Worm (Caenorhabditis elegans): ENCODE data around the gene srd-23.

srd-23 gene

DNA sequence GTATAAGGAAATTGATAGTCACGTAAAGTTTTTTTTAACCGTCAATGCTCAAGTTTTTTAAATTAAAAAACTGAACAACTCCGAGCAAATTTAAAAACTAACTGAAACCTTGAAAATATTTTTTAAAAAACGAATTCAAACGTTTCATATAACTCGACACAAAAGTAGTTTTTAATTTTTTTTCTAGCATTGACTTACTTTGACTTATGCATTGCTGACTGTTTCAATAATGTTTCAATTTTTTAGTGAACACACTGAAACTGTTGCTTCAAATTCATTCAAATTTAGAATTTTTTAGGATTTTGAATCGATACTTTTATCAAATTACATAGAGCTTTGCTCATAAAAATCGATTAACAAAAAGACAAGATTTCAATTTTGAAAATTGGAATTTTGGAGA lies 30.8 kb downstream of the srd-23 start:
- no peak for TF ChIP-seq ztf-11 (tag; optimal IDR thresholded peaks at IDR 0.05)
- TF ChIP-seq skn-1 (tag; optimal IDR thresholded peaks at IDR 0.05) = no peak
- TF ChIP-seq lin-11 (tag; optimal IDR thresholded peaks at IDR 0.05) = no peak
- TF ChIP-seq unc-39 (tag; optimal IDR thresholded peaks at IDR 0.05) = no peak

DNA sequence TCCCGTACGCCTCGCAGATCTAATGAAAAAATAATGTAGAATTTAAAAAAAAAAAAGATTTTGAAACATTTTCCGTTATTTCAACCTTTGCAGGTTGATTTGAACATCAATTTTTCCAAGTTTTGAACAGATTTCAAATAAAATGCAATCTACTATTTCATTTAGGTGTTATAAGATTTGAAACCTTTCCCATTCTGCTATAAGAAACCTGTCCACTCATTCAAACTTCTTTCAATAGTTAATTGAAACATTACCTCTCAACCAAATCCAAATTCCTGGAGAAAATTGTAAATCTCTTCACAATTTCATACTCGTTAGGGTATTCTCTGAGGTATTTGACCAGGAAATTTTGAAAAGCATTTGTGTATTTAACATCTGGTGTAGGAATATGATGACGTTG lies 35.0 kb downstream of the srd-23 start:
- no peak for TF ChIP-seq gmeb-1 (tag; optimal IDR thresholded peaks at IDR 0.05)
- no peak for TF ChIP-seq ceh-16 (tag; optimal IDR thresholded peaks at IDR 0.05)
- no peak for TF ChIP-seq fos-1 (tag; optimal IDR thresholded peaks at IDR 0.05)
- TF ChIP-seq nhr-11 (tag; optimal IDR thresholded peaks at IDR 0.05) = no peak
- no peak for TF ChIP-seq snpc-4 (tag; optimal IDR thresholded peaks at IDR 0.05)
- TF ChIP-seq ztf-1 (GFP tag; conservative IDR thresholded peaks at IDR 0.05) = no peak
- TF ChIP-seq sma-9 (GFP tag; optimal IDR thresholded peaks at IDR 0.05) = no peak
- TF ChIP-seq sma-9 (tag; optimal IDR thresholded peaks at IDR 0.05) = no peak
- no peak for TF ChIP-seq blmp-1 (tag; optimal IDR thresholded peaks at IDR 0.05; ENCODE audit: insufficient read depth)
- TF ChIP-seq ceh-82 (tag; optimal IDR thresholded peaks at IDR 0.05) = no peak
- no peak for TF ChIP-seq lin-11 (tag; optimal IDR thresholded peaks at IDR 0.05)

DNA sequence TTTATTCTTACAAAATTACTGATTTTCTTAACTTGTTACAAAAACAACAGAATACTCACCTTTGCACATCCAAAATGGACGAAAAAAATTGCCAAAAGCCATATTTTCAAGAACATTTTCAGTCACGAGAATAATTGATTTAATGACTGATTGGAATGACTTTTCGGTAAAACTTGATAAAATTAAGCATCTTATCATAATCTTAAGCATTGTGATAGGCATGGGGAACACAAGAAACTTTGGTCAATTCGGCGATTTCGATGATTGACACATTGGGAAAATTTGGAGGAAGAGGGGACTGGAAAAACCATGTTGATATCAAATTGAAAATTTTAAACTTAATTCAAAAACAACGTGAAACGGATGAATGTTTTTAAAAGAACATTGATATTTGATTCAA lies 35.8 kb downstream of the srd-23 start, which contains the start of gene Y40H7A.10:
Gene Y40H7A.10, minus strand, starts transcription at position 128 of the 400 bp plus-strand sequence.
- TF ChIP-seq alr-1 (tag; optimal IDR thresholded peaks at IDR 0.05) (no peak), sma-3 (GFP tag; optimal IDR thresholded peaks at IDR 0.05) (no peak), nhr-10 (tag; optimal IDR thresholded peaks at IDR 0.05) (no peak), C34F6.9 (tag; optimal IDR thresholded peaks at IDR 0.05) (no peak), nhr-11 (tag; optimal IDR thresholded peaks at IDR 0.05) (no peak), elt-3 (tag; optimal IDR thresholded peaks at IDR 0.05) (no peak), unc-39 (tag; optimal IDR thresholded peaks at IDR 0.05) (no peak), nhr-77 (tag; optimal IDR thresholded peaks at IDR 0.05) (no peak), aly-2 (tag; optimal IDR thresholded peaks at IDR 0.05) (no peak), ztf-1 (GFP tag; conservative IDR thresholded peaks at IDR 0.05) (no peak), ceh-16 (tag; optimal IDR thresholded peaks at IDR 0.05) (no peak), mab-5 (tag; optimal IDR thresholded peaks at IDR 0.05) (no peak), nhr-129 (tag; optimal IDR thresholded peaks at IDR 0.05) (no peak), lin-11 (tag; optimal IDR thresholded peaks at IDR 0.05) (no peak)

DNA sequence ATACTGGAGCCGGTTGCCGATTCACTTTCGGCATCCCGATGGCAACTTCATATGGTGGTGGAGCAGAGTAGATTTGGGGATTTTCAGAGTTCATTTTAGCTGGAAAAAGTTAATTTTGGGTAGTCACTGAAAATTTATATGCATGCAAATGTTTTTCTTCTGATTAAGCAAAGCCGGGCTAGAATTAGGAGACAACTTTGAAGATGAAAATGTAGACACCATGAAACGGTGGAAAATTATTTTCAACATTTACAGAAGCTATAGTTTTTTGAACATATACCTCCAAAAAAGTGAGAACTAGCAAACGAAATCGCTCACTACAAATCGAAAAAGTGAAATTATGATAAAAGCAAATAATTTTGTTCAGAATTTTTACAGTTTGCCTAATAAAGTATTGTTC lies 40.5 kb downstream of the srd-23 start, which contains the start of gene Y40H7A.11:
Gene Y40H7A.11, minus strand, starts transcription at position 101 of the 400 bp plus-strand sequence.
- TF ChIP-seq fos-1 (tag; optimal IDR thresholded peaks at IDR 0.05) = no peak
- no peak for TF ChIP-seq unc-39 (tag; optimal IDR thresholded peaks at IDR 0.05)
